Fruit fly (Drosophila melanogaster) whole organism, embryonic: ENCODE data around the gene CG44303.

Experiments used
- Bteb2 ChIP-seq: fragments of 200-800 bp; sonication (Bioruptor generic); optimal IDR thresholded peaks from 2 replicates; lab custom pipeline; 2016; ENCODE audit warnings: missing biosample characterization, missing genetic modification characterization
- C15 ChIP-seq: fragments of 200-800 bp; sonication (Bioruptor generic); IDR thresholded peaks from 3 replicates; pipeline ENCODE4 v1.3.6; 2022; ENCODE audit warnings: missing biosample characterization, missing genetic modification characterization
- CG10267 ChIP-seq: fragments of 200-800 bp; sonication (Bioruptor generic); optimal IDR thresholded peaks from 2 replicates; lab custom pipeline; 2018; ENCODE audit warnings: missing biosample characterization, mild to moderate bottlenecking, missing genetic modification characterization, moderate library complexity
- CG10543 ChIP-seq: fragments of 200-800 bp; sonication (Bioruptor generic); optimal IDR thresholded peaks from 3 replicates; lab custom pipeline; 2017; ENCODE audit warnings: missing biosample characterization, mild to moderate bottlenecking, missing genetic modification characterization, moderate library complexity
- CG12769 ChIP-seq: fragments of 200-800 bp; sonication (Bioruptor generic); optimal IDR thresholded peaks from 2 replicates; lab custom pipeline; 2019; ENCODE audit warnings: missing biosample characterization, mild to moderate bottlenecking, missing genetic modification characterization, moderate library complexity
- CG14667 ChIP-seq: fragments of 200-800 bp; sonication (Bioruptor generic); IDR thresholded peaks from 2 replicates; pipeline ENCODE4 v1.3.6; 2022; ENCODE audit warnings: missing biosample characterization, missing genetic modification characterization
- CG1792 ChIP-seq: fragments of 200-800 bp; sonication (Bioruptor generic); optimal IDR thresholded peaks from 2 replicates; lab custom pipeline; 2016; ENCODE audit warnings: missing biosample characterization, missing genetic modification characterization
- CG3726 ChIP-seq: fragments of 200-800 bp; sonication (Bioruptor generic); IDR thresholded peaks from 3 replicates; pipeline ENCODE4, ENCODE4 v1.3.6; 2022; ENCODE audit warnings: missing biosample characterization, missing genetic modification characterization
- CG4707 ChIP-seq: fragments of 200-800 bp; sonication (Bioruptor generic); optimal IDR thresholded peaks from 2 replicates; lab custom pipeline; 2018; ENCODE audit warnings: missing biosample characterization, mild to moderate bottlenecking, missing genetic modification characterization, moderate library complexity
- CG9727 ChIP-seq: fragments of 200-800 bp; sonication (Bioruptor generic); optimal IDR thresholded peaks from 3 replicates; lab custom pipeline; 2017; ENCODE audit warnings: missing biosample characterization, mild to moderate bottlenecking, missing genetic modification characterization
- H2.0 ChIP-seq: fragments of 200-800 bp; sonication (Bioruptor generic); IDR thresholded peaks from 2 replicates; pipeline ENCODE4 v1.3.6; 2022; ENCODE audit warnings: missing biosample characterization, missing genetic modification characterization
- Med ChIP-seq: fragments of 200-800 bp; sonication (Bioruptor generic); peaks from one replicate; lab custom pipeline; 2016; ENCODE audit warnings: missing biosample characterization, missing genetic modification characterization, mild to moderate bottlenecking, inconsistent platforms, moderate library complexity
- NC2α ChIP-seq: fragments of 200-800 bp; sonication (Bioruptor generic); optimal IDR thresholded peaks from 2 replicates; lab custom pipeline; 2016; ENCODE audit warnings: missing biosample characterization, missing genetic modification characterization
- Pdp1 ChIP-seq, 2 experiments: fragments of 200-800 bp; sonication (Bioruptor generic); optimal IDR thresholded peaks; 3 replicates each; lab custom pipeline; 2016; ENCODE audit warnings: missing biosample characterization in 2 of 2, missing genetic modification characterization in 2 of 2, mild to moderate bottlenecking in 1 of 2, moderate library complexity in 1 of 2
- Rfx ChIP-seq: fragments of 200-800 bp; sonication (Bioruptor generic); IDR thresholded peaks from 2 replicates; pipeline ENCODE4 v1.3.6; 2022; ENCODE audit warnings: missing biosample characterization, missing genetic modification characterization
- Ssrp ChIP-seq: fragments of 200-800 bp; sonication (Bioruptor generic); optimal IDR thresholded peaks from 2 replicates; lab custom pipeline; 2018; ENCODE audit warnings: missing biosample characterization, mild to moderate bottlenecking, missing genetic modification characterization, moderate library complexity
- Stat92E ChIP-seq, 3 experiments: fragments of >200 bp in 2 of 3; fragments of 200-800 bp in 1 of 3; sonication (Bioruptor generic) in 1 of 3; optimal IDR thresholded peaks; 2 replicates each; lab custom pipeline; 2017 to 2019; ENCODE audit warnings: missing biosample characterization in 3 of 3, missing genetic modification characterization in 3 of 3, mild to moderate bottlenecking in 1 of 3, moderate library complexity in 1 of 3
- Trl ChIP-seq, 3 experiments: fragments of >200 bp in 2 of 3; fragments of 200-800 bp in 1 of 3; sonication (Bioruptor generic) in 1 of 3; optimal IDR thresholded peaks; 2 replicates in 1 of 3; 3 replicates in 2 of 3; lab custom pipeline; 2016 to 2017; ENCODE audit warnings: missing biosample characterization in 1 of 3, missing genetic modification characterization in 1 of 3
- amos ChIP-seq: fragments of 200-800 bp; sonication (Bioruptor generic); IDR thresholded peaks from 2 replicates; pipeline ENCODE4 v1.3.6; 2022; ENCODE audit warnings: missing biosample characterization, missing genetic modification characterization; ENCODE audit not compliant: partially characterized antibody
- bigmax ChIP-seq: fragments of 200-800 bp; sonication (Bioruptor generic); optimal IDR thresholded peaks from 2 replicates; lab custom pipeline; 2018; ENCODE audit warnings: missing biosample characterization, mild to moderate bottlenecking, missing genetic modification characterization
- cg ChIP-seq: fragments of 200-800 bp; sonication (Bioruptor generic); optimal IDR thresholded peaks from 3 replicates; lab custom pipeline; 2019; ENCODE audit warnings: missing biosample characterization, mild to moderate bottlenecking, missing genetic modification characterization, moderate library complexity
- chinmo ChIP-seq: fragments of 200-800 bp; sonication (Bioruptor generic); IDR thresholded peaks from 4 replicates; pipeline ENCODE4 v1.3.6; 2022; ENCODE audit warnings: missing biosample characterization, missing genetic modification characterization; ENCODE audit not compliant: partially characterized antibody
- her ChIP-seq: fragments of 200-800 bp; sonication (Bioruptor generic); optimal IDR thresholded peaks from 2 replicates; lab custom pipeline; 2016; ENCODE audit warnings: missing biosample characterization, missing genetic modification characterization
- onecut ChIP-seq: fragments of 200-800 bp; sonication (Bioruptor generic); IDR thresholded peaks from 2 replicates; pipeline ENCODE4 v1.3.6; 2022; ENCODE audit warnings: missing biosample characterization, missing genetic modification characterization
- otp ChIP-seq: fragments of 200-800 bp; sonication (Bioruptor generic); IDR thresholded peaks from 3 replicates; pipeline ENCODE4, ENCODE4 v1.3.6; 2022; ENCODE audit warnings: missing biosample characterization, missing genetic modification characterization
- p53 ChIP-seq: fragments of 200-800 bp; sonication (Bioruptor generic); optimal IDR thresholded peaks from 2 replicates; lab custom pipeline; 2016; ENCODE audit warnings: missing biosample characterization, missing genetic modification characterization
- prd ChIP-seq, 3 experiments: fragments of >200 bp in 2 of 3; fragments of 200-800 bp in 1 of 3; sonication (Bioruptor generic) in 1 of 3; optimal IDR thresholded peaks in 2 of 3; IDR thresholded peaks in 1 of 3; 2 replicates in 2 of 3; 3 replicates in 1 of 3; pipeline versions ENCODE4 v1.3.6 to Lab custom; 2017 to 2022; ENCODE audit warnings: missing biosample characterization in 1 of 3, missing genetic modification characterization in 1 of 3
- repo ChIP-seq: fragments of 200-800 bp; sonication (Bioruptor generic); optimal IDR thresholded peaks from 2 replicates; lab custom pipeline; 2016; ENCODE audit warnings: missing biosample characterization, missing genetic modification characterization
- sens ChIP-seq: fragments of 200-800 bp; sonication (Bioruptor generic); peaks from one replicate; lab custom pipeline; 2016; ENCODE audit warnings: missing biosample characterization, missing genetic modification characterization
- stc ChIP-seq: fragments of 200-800 bp; sonication (Bioruptor generic); IDR thresholded peaks from 2 replicates; pipeline ENCODE4 v1.3.6; 2022; ENCODE audit warnings: missing biosample characterization, missing genetic modification characterization
- tgo ChIP-seq: fragments of 200-800 bp; sonication (Bioruptor generic); IDR thresholded peaks from 3 replicates; pipeline ENCODE4 v1.3.6; 2022; ENCODE audit warnings: missing biosample characterization, missing genetic modification characterization
- trh ChIP-seq: fragments of 200-800 bp; sonication (Bioruptor generic); optimal IDR thresholded peaks from 2 replicates; lab custom pipeline; 2016; ENCODE audit warnings: missing biosample characterization, missing genetic modification characterization
- ttk ChIP-seq: fragments of 200-800 bp; sonication (Bioruptor generic); IDR thresholded peaks from 2 replicates; pipeline ENCODE4 v2.1.2; 2022; ENCODE audit warnings: missing biosample characterization, missing genetic modification characterization

CG44303 gene

dm6 chrX:6711295-6711694 lies 24.1 kb upstream of the CG44303 start (continued):
- peak; percentile 80 for TF ChIP-seq her (GFP tag; lab: Kevin White, UChicago)
- no peak for TF ChIP-seq bigmax (GFP tag; lab: Kevin White, UChicago)
- TF ChIP-seq repo (GFP tag; lab: Kevin White, UChicago), result peak; percentile 66
- peak; percentile 44; the same call in 1 of the 2 replicates for TF ChIP-seq CG14667
- TF ChIP-seq trh (GFP tag; lab: Kevin White, UChicago), result no peak
- peak; percentile 72 for TF ChIP-seq CG9727 (GFP tag; lab: Kevin White, UChicago)
- no peak for TF ChIP-seq CG3726 (GFP tag; lab: Robert Waterston, UW)
- peak; percentile 79 for TF ChIP-seq tgo (GFP tag; lab: Robert Waterston, UW)
- TF ChIP-seq prd (optimal IDR thresholded peaks at IDR 0.05; lab: Kevin White, UChicago), result no peak
- peak; percentile 79 for TF ChIP-seq prd (GFP tag; IDR thresholded peaks at IDR 0.05; lab: Robert Waterston, UW)
- TF ChIP-seq Bteb2 (GFP tag; lab: Kevin White, UChicago), result peak; percentile 74
- peak; percentile 53; the same call in 1 of the 2 replicates for TF ChIP-seq H2.0 (GFP tag; lab: Robert Waterston, UW)
- TF ChIP-seq Trl (optimal IDR thresholded peaks at IDR 0.05; lab: Kevin White, UChicago), result peak; percentile 27 to 62
- TF ChIP-seq Trl (GFP tag; optimal IDR thresholded peaks at IDR 0.05; lab: Kevin White, UChicago), result peak; percentile 65
- peak; percentile 33 for TF ChIP-seq p53 (GFP tag; lab: Kevin White, UChicago)
- TF ChIP-seq C15 (GFP tag; lab: Robert Waterston, UW), result 0 out of 3 replicates have a peak, but pooled peaks have one; percentile 39
- peak; percentile 48 for TF ChIP-seq stc (GFP tag; lab: Robert Waterston, UW)
- peak; percentile 50 for TF ChIP-seq CG1792 (GFP tag; lab: Kevin White, UChicago)
- peak; percentile 65 for TF ChIP-seq CG4707

- 0 out of 2 replicates have a peak, but pooled peaks have one; percentile 7 for TF ChIP-seq Rfx (GFP tag; lab: Robert Waterston, UW)
- TF ChIP-seq chinmo (GFP tag; lab: Robert Waterston, UW), result 0 out of 4 replicates have a peak, but pooled peaks have one; percentile 29
- no peak for TF ChIP-seq amos (GFP tag; lab: Robert Waterston, UW)
- TF ChIP-seq Med (GFP tag; lab: Kevin White, UChicago), result peak; percentile 73
- no peak for TF ChIP-seq CG10267
- TF ChIP-seq CG12769, result peak; percentile 25
- TF ChIP-seq CG10543, result peak; percentile 4
- TF ChIP-seq sens, result peak; percentile 54
- peak in 1 of 3 experiments; percentile 48 for TF ChIP-seq Stat92E (GFP tag; optimal IDR thresholded peaks at IDR 0.05; lab: Kevin White, UChicago)
- peak; percentile 31 for TF ChIP-seq cg (GFP tag; lab: Kevin White, UChicago)
- peak; percentile 40; the same call in 1 of the 3 replicates for TF ChIP-seq otp (GFP tag; lab: Robert Waterston, UW)
- no peak for TF ChIP-seq NC2α (GFP tag; lab: Kevin White, UChicago)
These were observed 23.4 kb upstream of the CG44303 start for dm6 chrX:6710665-6711064.

- TF ChIP-seq onecut (GFP tag; lab: Robert Waterston, UW) (peak; percentile 63), ttk (GFP tag; lab: Robert Waterston, UW) (no peak), Pdp1 (GFP tag; optimal IDR thresholded peaks at IDR 0.05; lab: Kevin White, UChicago) (peak in 1 of 2 experiments; percentile 34), Ssrp (tag; lab: Kevin White, UChicago) (no peak)
These were observed 23.0 kb upstream of the CG44303 start for dm6 chrX:6710258-6710657.
